Worm (Caenorhabditis elegans) whole organism, L4 larva: ENCODE results near the gene phf-31.
A peak's percentile ranks its signal among the peaks of the same experiment; 100 is the strongest.

Source experiments
- F10B5.3 ChIP-seq: sonication (generic microtip); optimal IDR thresholded peaks from 2 replicates; lab custom pipeline; 2016; ENCODE audit warnings: mild to moderate bottlenecking, missing genetic modification characterization, missing compliant biosample characterization
- F37D6.2 ChIP-seq: sonication (generic microtip); optimal IDR thresholded peaks from 2 replicates; lab custom pipeline; 2016; ENCODE audit warnings: mild to moderate bottlenecking, missing genetic modification characterization, missing compliant biosample characterization
- F49E8.2 ChIP-seq: sonication (generic microtip); optimal IDR thresholded peaks from 2 replicates; lab custom pipeline; 2016; ENCODE audit warnings: missing compliant biosample characterization, mild to moderate bottlenecking, missing genetic modification characterization, borderline replicate concordance
- T20F7.1 ChIP-seq: fragments of 200-800 bp; sonication (Bioruptor generic); optimal IDR thresholded peaks from 2 replicates; lab custom pipeline; 2018; ENCODE audit warnings: mild to moderate bottlenecking, missing genetic modification characterization, missing compliant biosample characterization
- Y105C5A.15 ChIP-seq: fragments of 200-800 bp; sonication (Bioruptor generic); IDR thresholded peaks from 2 replicates; pipeline ENCODE4 v1.3.6; 2022; ENCODE audit warnings: missing genetic modification characterization, missing compliant biosample characterization
- Y48G9A.11 ChIP-seq: fragments of 200-800 bp; sonication (Bioruptor generic); IDR thresholded peaks from 2 replicates; pipeline ENCODE4 v1.3.6; 2022; ENCODE audit warnings: missing genetic modification reagents, missing genetic modification characterization, missing compliant biosample characterization
- ZK337.2 ChIP-seq: fragments of 200-800 bp; sonication (Bioruptor generic); IDR thresholded peaks from 2 replicates; pipeline ENCODE4 v1.3.6; 2022; ENCODE audit warnings: missing genetic modification reagents, missing genetic modification characterization, missing compliant biosample characterization
- aha-1 ChIP-seq: fragments of 150-350 bp; peaks from one replicate; lab custom pipeline; 2014; ENCODE audit warnings: missing biosample characterization, missing genetic modification characterization
- ama-1 ChIP-seq: fragments of 150-350 bp; optimal IDR thresholded peaks from 2 replicates; lab custom pipeline; 2014; ENCODE audit warnings: inconsistent platforms, mixed read lengths
- ceh-20 ChIP-seq: fragments of 200-800 bp; sonication (Bioruptor generic); IDR thresholded peaks from 2 replicates; pipeline ENCODE4 v1.3.6; 2022; ENCODE audit warnings: missing genetic modification reagents, missing genetic modification characterization, missing compliant biosample characterization
- ceh-62 ChIP-seq: sonication (generic microtip); optimal IDR thresholded peaks from 2 replicates; lab custom pipeline; 2017; ENCODE audit warnings: missing biosample characterization, missing genetic modification characterization
- ctbp-1 ChIP-seq: fragments of 200-800 bp; sonication (Bioruptor generic); IDR thresholded peaks from 2 replicates; pipeline ENCODE4 v1.3.6; 2022; ENCODE audit warnings: missing genetic modification reagents, missing genetic modification characterization, missing compliant biosample characterization
- daf-19 ChIP-seq: fragments of 200-800 bp; sonication (Bioruptor generic); conservative IDR thresholded peaks from 2 replicates; pipeline ENCODE4 v1.3.6; 2022; ENCODE audit warnings: missing genetic modification characterization, missing compliant biosample characterization
- dmd-9 ChIP-seq: fragments of 200-800 bp; sonication (Bioruptor generic); IDR thresholded peaks from 2 replicates; pipeline ENCODE4 v1.3.6; 2022; ENCODE audit warnings: missing genetic modification reagents, missing genetic modification characterization, missing compliant biosample characterization
- dpl-1 ChIP-seq: fragments of 150-350 bp; optimal IDR thresholded peaks from 2 replicates; lab custom pipeline; 2014; ENCODE audit warnings: missing biosample characterization, missing genetic modification reagents, missing genetic modification characterization
- duxl-1 ChIP-seq: sonication (generic microtip); optimal IDR thresholded peaks from 2 replicates; lab custom pipeline; 2016; ENCODE audit warnings: mild to moderate bottlenecking, missing genetic modification characterization, moderate library complexity, missing compliant biosample characterization; ENCODE audit not compliant: poor library complexity
- dve-1 ChIP-seq: sonication (generic microtip); optimal IDR thresholded peaks from 2 replicates; lab custom pipeline; 2017; ENCODE audit warnings: antibody characterized with exemption, mild to moderate bottlenecking, missing genetic modification characterization, missing compliant biosample characterization; ENCODE audit not compliant: insufficient read depth
- egl-27 ChIP-seq: sonication (generic microtip); optimal IDR thresholded peaks from 3 replicates; lab custom pipeline; 2017; ENCODE audit warnings: missing biosample characterization, missing genetic modification reagents, missing genetic modification characterization
- egl-43 ChIP-seq: fragments of 200-800 bp; sonication (Bioruptor generic); IDR thresholded peaks from 2 replicates; pipeline ENCODE4 v1.3.6; 2022; ENCODE audit warnings: missing genetic modification reagents, missing genetic modification characterization, missing compliant biosample characterization
- fkh-10 ChIP-seq: fragments of 150-350 bp; optimal IDR thresholded peaks from 2 replicates; lab custom pipeline; 2014; ENCODE audit warnings: missing biosample characterization, missing genetic modification reagents, missing genetic modification characterization
- gei-8 ChIP-seq: fragments of 200-800 bp; sonication (Bioruptor generic); optimal IDR thresholded peaks from 2 replicates; lab custom pipeline; 2018; ENCODE audit warnings: mild to moderate bottlenecking, missing genetic modification characterization, missing compliant biosample characterization
- hif-1 ChIP-seq, 2 experiments: sonication (generic microtip); optimal IDR thresholded peaks; 2 replicates each; lab custom pipeline; 2016 to 2017; ENCODE audit warnings: missing compliant biosample characterization in 2 of 2, missing genetic modification characterization in 2 of 2, missing genetic modification reagents in 2 of 2, missing genotype in 2 of 2, mild to moderate bottlenecking in 1 of 2
- hlh-11 ChIP-seq: fragments of 200-800 bp; sonication (Bioruptor generic); optimal IDR thresholded peaks from 2 replicates; lab custom pipeline; 2018; ENCODE audit warnings: mild to moderate bottlenecking, missing genetic modification characterization, missing compliant biosample characterization
- lim-7 ChIP-seq: fragments of 200-800 bp; sonication (Bioruptor generic); IDR thresholded peaks from 2 replicates; pipeline ENCODE4 v1.3.6; 2022; ENCODE audit warnings: missing genetic modification characterization, missing compliant biosample characterization
- lin-29 ChIP-seq: fragments of 200-800 bp; sonication (Bioruptor generic); IDR thresholded peaks from 2 replicates; pipeline ENCODE4 v1.3.6; 2022; ENCODE audit warnings: missing genetic modification reagents, missing genetic modification characterization, missing compliant biosample characterization
- lin-38 ChIP-seq: fragments of 200-800 bp; sonication (Bioruptor generic); IDR thresholded peaks from 2 replicates; pipeline ENCODE4 v1.3.6; 2022; ENCODE audit warnings: missing genetic modification reagents, missing genetic modification characterization, missing compliant biosample characterization
- lir-3 ChIP-seq: sonication (generic microtip); optimal IDR thresholded peaks from 2 replicates; lab custom pipeline; 2016; ENCODE audit warnings: mild to moderate bottlenecking, missing genetic modification characterization, missing compliant biosample characterization
- lsy-2 ChIP-seq, 2 experiments: fragments of 150-350 bp in 1 of 2; sonication (generic microtip) in 1 of 2; optimal IDR thresholded peaks; 2 replicates each; lab custom pipeline; 2014 to 2017; ENCODE audit warnings: missing biosample characterization in 2 of 2, missing genetic modification characterization in 2 of 2
- mdl-1 ChIP-seq, 2 experiments: fragments of 150-350 bp in 1 of 2; sonication (generic microtip) in 1 of 2; optimal IDR thresholded peaks; 2 replicates each; lab custom pipeline; 2014 to 2017; ENCODE audit warnings: missing biosample characterization in 2 of 2, missing genetic modification characterization in 2 of 2
- mep-1 ChIP-seq: fragments of 150-350 bp; sonication (generic microtip); optimal IDR thresholded peaks from 3 replicates; lab custom pipeline; 2014; ENCODE audit warnings: missing biosample characterization, missing genetic modification characterization
- mes-2 ChIP-seq: sonication (generic microtip); optimal IDR thresholded peaks from 2 replicates; lab custom pipeline; 2016; ENCODE audit warnings: missing genotype, mild to moderate bottlenecking, missing genetic modification characterization, missing compliant biosample characterization; ENCODE audit not compliant: poor library complexity, severe bottlenecking
- mxl-3 ChIP-seq: fragments of 200-800 bp; sonication (Bioruptor generic); optimal IDR thresholded peaks from 2 replicates; lab custom pipeline; 2018; ENCODE audit warnings: mild to moderate bottlenecking, missing genetic modification characterization, missing compliant biosample characterization
- nhr-11 ChIP-seq: fragments of 150-350 bp; optimal IDR thresholded peaks from 2 replicates; lab custom pipeline; 2014; ENCODE audit warnings: missing biosample characterization, missing genetic modification characterization
- nhr-237 ChIP-seq: sonication (generic microtip); optimal IDR thresholded peaks from 2 replicates; lab custom pipeline; 2017; ENCODE audit warnings: missing biosample characterization, missing genetic modification characterization
- nhr-41 ChIP-seq: fragments of 200-800 bp; sonication (Bioruptor generic); IDR thresholded peaks from 2 replicates; pipeline ENCODE4 v1.3.6; 2022; ENCODE audit warnings: missing genetic modification reagents, missing genetic modification characterization, missing compliant biosample characterization
- nhr-6 ChIP-seq: fragments of 150-350 bp; optimal IDR thresholded peaks from 2 replicates; lab custom pipeline; 2014; ENCODE audit warnings: missing biosample characterization, missing genetic modification characterization
- pha-4 ChIP-seq, 2 experiments: fragments of 150-350 bp in 1 of 2; fragments of 200-800 bp in 1 of 2; sonication (Bioruptor generic) in 1 of 2; IDR thresholded peaks in 1 of 2; optimal IDR thresholded peaks in 1 of 2; 2 replicates each; pipeline versions ENCODE4 v1.3.6 to Lab custom; 2014 to 2022; ENCODE audit warnings: missing genetic modification characterization in 2 of 2, missing genetic modification reagents in 2 of 2, missing biosample characterization in 1 of 2, missing compliant biosample characterization in 1 of 2
- php-3 ChIP-seq: fragments of 200-800 bp; sonication (Bioruptor generic); IDR thresholded peaks from 2 replicates; pipeline ENCODE4 v1.3.6; 2022; ENCODE audit warnings: missing genetic modification reagents, missing genetic modification characterization, missing compliant biosample characterization
- pqm-1 ChIP-seq: sonication (generic microtip); optimal IDR thresholded peaks from 2 replicates; lab custom pipeline; 2017; ENCODE audit warnings: missing biosample characterization, missing genetic modification characterization
- rbr-2 ChIP-seq: sonication (generic microtip); optimal IDR thresholded peaks from 2 replicates; lab custom pipeline; 2016; ENCODE audit warnings: missing genotype, missing genetic modification characterization, missing compliant biosample characterization
- saeg-2 ChIP-seq: fragments of 200-800 bp; sonication (Bioruptor generic); IDR thresholded peaks from 2 replicates; pipeline ENCODE4 v1.3.6; 2022; ENCODE audit warnings: missing genetic modification reagents, missing genetic modification characterization, missing compliant biosample characterization
- skn-1 ChIP-seq: fragments of 150-350 bp; optimal IDR thresholded peaks from 2 replicates; lab custom pipeline; 2014; ENCODE audit warnings: missing biosample characterization, missing genetic modification characterization
- snpc-1.2 ChIP-seq: fragments of 200-800 bp; sonication (Bioruptor generic); IDR thresholded peaks from 2 replicates; pipeline ENCODE4 v1.3.6; 2022; ENCODE audit warnings: missing genetic modification reagents, missing genetic modification characterization, missing compliant biosample characterization
- tag-97 ChIP-seq: fragments of 200-800 bp; sonication (Bioruptor generic); IDR thresholded peaks from 2 replicates; pipeline ENCODE4 v1.3.6; 2022; ENCODE audit warnings: missing genetic modification characterization, missing compliant biosample characterization
- unc-39 ChIP-seq: sonication (generic microtip); optimal IDR thresholded peaks from 2 replicates; lab custom pipeline; 2017; ENCODE audit warnings: missing biosample characterization, missing genetic modification characterization
- zfp-3 ChIP-seq: fragments of 200-800 bp; sonication (Bioruptor generic); conservative IDR thresholded peaks from 2 replicates; pipeline ENCODE4 v1.3.6; 2022; ENCODE audit warnings: missing genetic modification reagents, missing genetic modification characterization, missing compliant biosample characterization
- zip-11 ChIP-seq: fragments of 200-800 bp; sonication (Bioruptor generic); IDR thresholded peaks from 2 replicates; pipeline ENCODE4 v1.3.6; 2022; ENCODE audit warnings: missing genetic modification characterization, missing compliant biosample characterization

phf-31 gene

ce11 chrX:10666871-10667270, 14.9 kb upstream of the phf-31 start (continued):
- TF ChIP-seq ctbp-1: peak; percentile 62; the same call in 1 of the 2 replicates
- TF ChIP-seq egl-43 (GFP tag; lab: Robert Waterston, UW): peak; percentile 75
- peak; percentile 66 for TF ChIP-seq mxl-3 (GFP tag; lab: Kevin White, UChicago)
- no peak for TF ChIP-seq lir-3
- TF ChIP-seq Y48G9A.11 (GFP tag; lab: Robert Waterston, UW): peak; percentile 63
- peak; percentile 68; the same call in 1 of the 2 replicates for TF ChIP-seq nhr-41 (GFP tag; lab: Robert Waterston, UW)
- TF ChIP-seq mep-1 (tag; lab: Kevin White, UChicago): peak; percentile 15
- peak; percentile 44 for TF ChIP-seq dve-1
- no peak for TF ChIP-seq ceh-20 (GFP tag; lab: Robert Waterston, UW)
- TF ChIP-seq lsy-2 (tag; optimal IDR thresholded peaks at IDR 0.05; lab: Kevin White, UChicago): peak in 1 of 2 experiments; percentile 23
- TF ChIP-seq lin-29: no peak
- TF ChIP-seq skn-1 (tag; lab: Kevin White, UChicago): no peak
- peak; percentile 21 for TF ChIP-seq hlh-11
- TF ChIP-seq ZK337.2 (GFP tag; lab: Robert Waterston, UW): peak; percentile 58; the same call in 1 of the 2 replicates
- TF ChIP-seq aha-1: peak; percentile 26
- TF ChIP-seq php-3: peak; percentile 59; the same call in 1 of the 2 replicates
- TF ChIP-seq pha-4 (GFP tag; IDR thresholded peaks at IDR 0.05; lab: Robert Waterston, UW): peak; percentile 52; the same call in 1 of the 2 replicates
- TF ChIP-seq pha-4 (tag; optimal IDR thresholded peaks at IDR 0.05; lab: Kevin White, UChicago): no peak
- TF ChIP-seq hif-1 (tag; optimal IDR thresholded peaks at IDR 0.05; lab: Kevin White, UChicago): peak in 1 of 2 experiments; percentile 25
- peak in 1 of 2 experiments; percentile 35 for TF ChIP-seq mdl-1 (tag; optimal IDR thresholded peaks at IDR 0.05; lab: Kevin White, UChicago)
- TF ChIP-seq nhr-11 (tag; lab: Kevin White, UChicago): no peak
- TF ChIP-seq dmd-9 (GFP tag; lab: Robert Waterston, UW): peak; percentile 15; the same call in 1 of the 2 replicates
- TF ChIP-seq saeg-2 (GFP tag; lab: Robert Waterston, UW): 0 out of 2 replicates have a peak, but pooled peaks have one; percentile 37
- TF ChIP-seq, all 104 proteins: peak for 35

ce11 chrX:10667424-10668291, 14.1 kb upstream of the phf-31 start:
- TF ChIP-seq F49E8.2 (tag; lab: Kevin White, UChicago): no peak
- no peak for TF ChIP-seq T20F7.1 (GFP tag; lab: Kevin White, UChicago)
- no peak for TF ChIP-seq php-3
- TF ChIP-seq pqm-1 (tag; lab: Kevin White, UChicago): no peak
- TF ChIP-seq ceh-62 (tag; lab: Kevin White, UChicago): no peak
- TF ChIP-seq lin-38 (GFP tag; lab: Robert Waterston, UW): peak; percentile 67
- peak; percentile 72; the same call in 1 of the 2 replicates for TF ChIP-seq Y105C5A.15 (GFP tag; lab: Robert Waterston, UW)
- no peak for TF ChIP-seq nhr-41 (GFP tag; lab: Robert Waterston, UW)
- TF ChIP-seq tag-97 (GFP tag; lab: Robert Waterston, UW): no peak
- TF ChIP-seq lir-3: peak; percentile 28
- no peak for TF ChIP-seq nhr-237 (tag; lab: Kevin White, UChicago)
- no peak for TF ChIP-seq F37D6.2 (tag; lab: Kevin White, UChicago)
- no peak for TF ChIP-seq gei-8 (GFP tag; lab: Kevin White, UChicago)
- peak; percentile 91 for TF ChIP-seq lim-7 (GFP tag; lab: Robert Waterston, UW)
- 0 out of 2 replicates have a peak, but pooled peaks have one; percentile 11 for TF ChIP-seq zip-11 (GFP tag; lab: Robert Waterston, UW)
- TF ChIP-seq egl-27 (tag; lab: Kevin White, UChicago): no peak
- 0 out of 2 replicates have a peak, but pooled peaks have one; percentile 29 for TF ChIP-seq daf-19
- no peak for TF ChIP-seq nhr-6
- peak; percentile 29 for TF ChIP-seq F10B5.3 (tag; lab: Kevin White, UChicago)
- no peak for TF ChIP-seq fkh-10 (GFP tag; lab: Kevin White, UChicago)
- no peak for TF ChIP-seq rbr-2 (tag; lab: Kevin White, UChicago)
- peak; percentile 73 for TF ChIP-seq duxl-1
- no peak for TF ChIP-seq dpl-1 (GFP tag; lab: Kevin White, UChicago)
- TF ChIP-seq zfp-3 (GFP tag; lab: Robert Waterston, UW): no peak; the same call in 1 of the 2 replicates
- no peak for TF ChIP-seq unc-39
- peak; percentile 82 for TF ChIP-seq mes-2 (tag; lab: Kevin White, UChicago)
- peak; percentile 86 for TF ChIP-seq snpc-1.2 (GFP tag; lab: Robert Waterston, UW)
- no peak for TF ChIP-seq ama-1
